Fruit fly (Drosophila melanogaster) whole organism, embryonic: ENCODE results near the gene obst-G.

Experiments used
- Antp ChIP-seq: fragments of 200-800 bp; sonication (Bioruptor generic); optimal IDR thresholded peaks from 3 replicates; lab custom pipeline; 2016; ENCODE audit warnings: missing biosample characterization, missing genetic modification characterization
- Atf-2 ChIP-seq: fragments of 200-800 bp; sonication (Bioruptor generic); optimal IDR thresholded peaks from 2 replicates; lab custom pipeline; 2016; ENCODE audit warnings: missing biosample characterization, missing genetic modification characterization
- Atf3 ChIP-seq: fragments of 200-800 bp; sonication (Bioruptor generic); optimal IDR thresholded peaks from 3 replicates; lab custom pipeline; 2016; ENCODE audit warnings: missing biosample characterization, missing genetic modification characterization
- CG10274 ChIP-seq: fragments of 200-800 bp; sonication (Bioruptor generic); optimal IDR thresholded peaks from 3 replicates; lab custom pipeline; 2017; ENCODE audit warnings: missing biosample characterization, mild to moderate bottlenecking, missing genetic modification characterization
- CG10321 ChIP-seq: fragments of 200-800 bp; sonication (Bioruptor generic); IDR thresholded peaks from 2 replicates; pipeline ENCODE4 v1.3.6; 2022; ENCODE audit warnings: missing biosample characterization, missing genetic modification characterization
- CG10565 ChIP-seq: fragments of 200-800 bp; sonication (Bioruptor generic); optimal IDR thresholded peaks from 3 replicates; lab custom pipeline; 2016; ENCODE audit warnings: missing biosample characterization, mild to moderate bottlenecking, missing genetic modification characterization
- CG12659 ChIP-seq: fragments of 200-800 bp; sonication (Bioruptor generic); optimal IDR thresholded peaks from 3 replicates; lab custom pipeline; 2017; ENCODE audit warnings: mild to moderate bottlenecking, missing biosample characterization, missing genetic modification reagents, missing genetic modification characterization
- CG12942 ChIP-seq: fragments of 200-800 bp; sonication (Bioruptor generic); optimal IDR thresholded peaks from 3 replicates; lab custom pipeline; 2016; ENCODE audit warnings: missing biosample characterization, missing genetic modification characterization
- CG13287 ChIP-seq: fragments of 200-800 bp; sonication (Bioruptor generic); IDR thresholded peaks from 2 replicates; pipeline ENCODE4 v1.3.6; 2022; ENCODE audit warnings: missing biosample characterization, missing genetic modification characterization; ENCODE audit not compliant: partially characterized antibody
- CG13894 ChIP-seq: fragments of 200-800 bp; sonication (Bioruptor generic); optimal IDR thresholded peaks from 3 replicates; lab custom pipeline; 2018; ENCODE audit warnings: missing biosample characterization, mild to moderate bottlenecking, missing genetic modification characterization, moderate library complexity
- CG15696 ChIP-seq: fragments of 200-800 bp; sonication (Bioruptor generic); optimal IDR thresholded peaks from 2 replicates; lab custom pipeline; 2019; ENCODE audit warnings: missing biosample characterization, mild to moderate bottlenecking, missing genetic modification characterization, moderate library complexity
- CG16813 ChIP-seq: fragments of 200-800 bp; sonication (Bioruptor generic); IDR thresholded peaks from 3 replicates; pipeline ENCODE4 v1.3.6; 2022; ENCODE audit warnings: missing biosample characterization, missing genetic modification characterization; ENCODE audit not compliant: partially characterized antibody
- CG17612 ChIP-seq: fragments of 200-800 bp; sonication (Bioruptor generic); IDR thresholded peaks from 2 replicates; pipeline ENCODE4 v1.3.6; 2022; ENCODE audit warnings: missing biosample characterization, missing genetic modification characterization
- CG33557 ChIP-seq: fragments of 200-800 bp; sonication (Bioruptor generic); optimal IDR thresholded peaks from 2 replicates; lab custom pipeline; 2019; ENCODE audit warnings: missing biosample characterization, mild to moderate bottlenecking, missing genetic modification characterization, moderate library complexity
- CG5245 ChIP-seq: fragments of 200-800 bp; sonication (Bioruptor generic); optimal IDR thresholded peaks from 3 replicates; lab custom pipeline; 2016; ENCODE audit warnings: missing biosample characterization, missing genetic modification characterization
- CG6689 ChIP-seq: fragments of 200-800 bp; sonication (Bioruptor generic); IDR thresholded peaks from 2 replicates; pipeline ENCODE4 v1.3.6; 2022; ENCODE audit warnings: missing biosample characterization, missing genetic modification characterization
- CG6765 ChIP-seq: fragments of 200-800 bp; sonication (Bioruptor generic); optimal IDR thresholded peaks from 3 replicates; lab custom pipeline; 2017; ENCODE audit warnings: missing biosample characterization, mild to moderate bottlenecking, missing genetic modification characterization
- CG6854 ChIP-seq: fragments of 200-800 bp; sonication (Bioruptor generic); optimal IDR thresholded peaks from 3 replicates; lab custom pipeline; 2017; ENCODE audit warnings: missing biosample characterization, mild to moderate bottlenecking, missing genetic modification characterization
- CG7357 ChIP-seq: fragments of 200-800 bp; sonication (Bioruptor generic); IDR thresholded peaks from 3 replicates; pipeline ENCODE4 v1.3.6; 2022; ENCODE audit warnings: missing biosample characterization, missing genetic modification characterization
- CG8290 ChIP-seq, 3 experiments: fragments of 200-800 bp; sonication (Bioruptor generic); optimal IDR thresholded peaks; 2 replicates each; lab custom pipeline; 2016 to 2019; ENCODE audit warnings: missing biosample characterization in 3 of 3, missing genetic modification characterization in 3 of 3, mild to moderate bottlenecking in 2 of 3, moderate library complexity in 1 of 3
- CoRest ChIP-seq: fragments of 200-800 bp; sonication (Bioruptor generic); optimal IDR thresholded peaks from 3 replicates; lab custom pipeline; 2018; ENCODE audit warnings: missing biosample characterization, mild to moderate bottlenecking, missing genetic modification characterization, moderate library complexity
- D19B ChIP-seq: fragments of 200-800 bp; sonication (Bioruptor generic); optimal IDR thresholded peaks from 2 replicates; lab custom pipeline; 2017; ENCODE audit warnings: missing biosample characterization, mild to moderate bottlenecking, missing genetic modification characterization
- Dfd ChIP-seq, 2 experiments: fragments of >200 bp; optimal IDR thresholded peaks; 2 replicates each; lab custom pipeline; 2017; ENCODE audit warnings: missing biosample characterization in 2 of 2, missing genetic modification characterization in 2 of 2
- Hsf ChIP-seq: fragments of 200-800 bp; sonication (Bioruptor generic); optimal IDR thresholded peaks from 3 replicates; lab custom pipeline; 2016; ENCODE audit warnings: missing biosample characterization, missing genetic modification characterization
- Jarid2 ChIP-seq: fragments of 200-800 bp; sonication (Bioruptor generic); optimal IDR thresholded peaks from 3 replicates; lab custom pipeline; 2017; ENCODE audit warnings: mild to moderate bottlenecking, missing biosample characterization, missing genetic modification reagents, missing genetic modification characterization
- Med ChIP-seq: fragments of 200-800 bp; sonication (Bioruptor generic); peaks from one replicate; lab custom pipeline; 2016; ENCODE audit warnings: missing biosample characterization, missing genetic modification characterization, mild to moderate bottlenecking, inconsistent platforms, moderate library complexity
- NC2β ChIP-seq: fragments of 200-800 bp; sonication (Bioruptor generic); optimal IDR thresholded peaks from 2 replicates; lab custom pipeline; 2016; ENCODE audit warnings: missing biosample characterization, missing genetic modification characterization
- Rx ChIP-seq: fragments of 200-800 bp; sonication (Bioruptor generic); IDR thresholded peaks from 2 replicates; pipeline ENCODE4 v1.3.6; 2022; ENCODE audit warnings: missing biosample characterization, missing genetic modification characterization
- Trl ChIP-seq, 3 experiments: fragments of >200 bp in 2 of 3; fragments of 200-800 bp in 1 of 3; sonication (Bioruptor generic) in 1 of 3; optimal IDR thresholded peaks; 2 replicates in 1 of 3; 3 replicates in 2 of 3; lab custom pipeline; 2016 to 2017; ENCODE audit warnings: missing biosample characterization in 1 of 3, missing genetic modification characterization in 1 of 3
- al ChIP-seq: fragments of 200-800 bp; sonication (Bioruptor generic); IDR thresholded peaks from 2 replicates; pipeline ENCODE4 v1.3.6; 2022; ENCODE audit warnings: missing biosample characterization, missing genetic modification characterization
- bcd ChIP-seq: fragments of 200-800 bp; sonication (Bioruptor generic); optimal IDR thresholded peaks from 2 replicates; lab custom pipeline; 2017; ENCODE audit warnings: missing biosample characterization, mild to moderate bottlenecking, missing genetic modification characterization
- br ChIP-seq: fragments of >200 bp; optimal IDR thresholded peaks from 2 replicates; lab custom pipeline; 2017
- dan ChIP-seq: fragments of 200-800 bp; sonication (Bioruptor generic); IDR thresholded peaks from 2 replicates; pipeline ENCODE4 v1.3.6; 2022; ENCODE audit warnings: missing biosample characterization, missing genetic modification characterization
- dmrt11E ChIP-seq: fragments of 200-800 bp; sonication (Bioruptor generic); optimal IDR thresholded peaks from 3 replicates; lab custom pipeline; 2018; ENCODE audit warnings: missing biosample characterization, mild to moderate bottlenecking, missing genetic modification characterization, moderate library complexity
- ewg ChIP-seq: fragments of 200-800 bp; sonication (Bioruptor generic); optimal IDR thresholded peaks from 3 replicates; lab custom pipeline; 2017; ENCODE audit warnings: mild to moderate bottlenecking, missing biosample characterization, missing genetic modification reagents, missing genetic modification characterization
- gcm ChIP-seq: fragments of 200-800 bp; sonication (Bioruptor generic); optimal IDR thresholded peaks from 2 replicates; lab custom pipeline; 2019; ENCODE audit warnings: missing biosample characterization, mild to moderate bottlenecking, missing genetic modification characterization, moderate library complexity
- ham ChIP-seq: fragments of 200-800 bp; sonication (Bioruptor generic); IDR thresholded peaks from 2 replicates; pipeline ENCODE4 v1.3.6; 2022; ENCODE audit warnings: missing biosample characterization, missing genetic modification characterization
- kni ChIP-seq: fragments of 200-800 bp; sonication (Bioruptor generic); optimal IDR thresholded peaks from 3 replicates; lab custom pipeline; 2017; ENCODE audit warnings: mild to moderate bottlenecking, missing biosample characterization, missing genetic modification reagents, missing genetic modification characterization
- nerfin-2 ChIP-seq: fragments of 200-800 bp; sonication (Bioruptor generic); IDR thresholded peaks from 2 replicates; pipeline ENCODE4 v1.3.6; 2022; ENCODE audit warnings: missing biosample characterization, missing genetic modification characterization; ENCODE audit not compliant: partially characterized antibody
- pita ChIP-seq: fragments of 200-800 bp; sonication (Bioruptor generic); optimal IDR thresholded peaks from 2 replicates; lab custom pipeline; 2017; ENCODE audit warnings: missing biosample characterization, mild to moderate bottlenecking, missing genetic modification characterization
- ranshi ChIP-seq: fragments of 200-800 bp; sonication (Bioruptor generic); IDR thresholded peaks from 2 replicates; pipeline ENCODE4 v1.3.6; 2022; ENCODE audit warnings: missing biosample characterization, missing genetic modification characterization
- scrt ChIP-seq: fragments of 200-800 bp; sonication (Bioruptor generic); optimal IDR thresholded peaks from 2 replicates; lab custom pipeline; 2018; ENCODE audit warnings: missing biosample characterization, mild to moderate bottlenecking, missing genetic modification characterization, moderate library complexity
- slbo ChIP-seq: fragments of 200-800 bp; sonication (Bioruptor generic); IDR thresholded peaks from 2 replicates; pipeline ENCODE4 v1.3.6; 2022; ENCODE audit warnings: missing biosample characterization, missing genetic modification characterization
- so ChIP-seq: fragments of 200-800 bp; sonication (Bioruptor generic); IDR thresholded peaks from 3 replicates; pipeline ENCODE4 v1.3.6; 2022; ENCODE audit warnings: missing biosample characterization, missing genetic modification characterization
- sob ChIP-seq: fragments of 200-800 bp; sonication (Bioruptor generic); IDR thresholded peaks from 2 replicates; pipeline ENCODE4 v1.3.6; 2022; ENCODE audit warnings: missing biosample characterization, missing genetic modification characterization
- stwl ChIP-seq: fragments of 200-800 bp; sonication (Bioruptor generic); optimal IDR thresholded peaks from 3 replicates; lab custom pipeline; 2018; ENCODE audit warnings: missing biosample characterization, mild to moderate bottlenecking, missing genetic modification characterization, moderate library complexity
- usp ChIP-seq: fragments of >200 bp; optimal IDR thresholded peaks from 2 replicates; lab custom pipeline; 2017; ENCODE audit warnings: missing biosample characterization, missing genetic modification characterization

The obst-G gene

dm6 chr3L:12002321-12003248 is 49.5 kb upstream of the obst-G start, which contains the start of the genes Pop2 and CG6928 (continued):
- TF ChIP-seq CG17612 (no peak), so (GFP tag; lab: Robert Waterston, UW) (no peak; the same call in 1 of the 3 replicates), ranshi (GFP tag; lab: Robert Waterston, UW) (peak; percentile 65), Med (peak; percentile 98), CG33557 (peak; percentile 29), ewg (GFP tag; lab: Kevin White, UChicago) (peak; percentile 87), CG10321 (GFP tag; lab: Robert Waterston, UW) (no peak), dmrt11E (tag; lab: Kevin White, UChicago) (peak; percentile 45), Trl (optimal IDR thresholded peaks at IDR 0.05; lab: Kevin White, UChicago) (peak in 1 of 2 experiments; percentile 3), Trl (GFP tag; optimal IDR thresholded peaks at IDR 0.05; lab: Kevin White, UChicago) (peak; percentile 87), CG16813 (GFP tag; lab: Robert Waterston, UW) (peak; percentile 88), Hsf (GFP tag; lab: Kevin White, UChicago) (peak; percentile 85), CG10274 (GFP tag; lab: Kevin White, UChicago) (peak; percentile 20), CG6765 (no peak), sob (GFP tag; lab: Robert Waterston, UW) (peak; percentile 87), CG10565 (peak; percentile 43), kni (GFP tag; lab: Kevin White, UChicago) (peak; percentile 1), scrt (GFP tag; lab: Kevin White, UChicago) (peak; percentile 22), ham (GFP tag; lab: Robert Waterston, UW) (0 out of 2 replicates have a peak, but pooled peaks have one; percentile 39), al (peak; percentile 56), Rx (GFP tag; lab: Robert Waterston, UW) (peak; percentile 36; the same call in 1 of the 2 replicates), NC2β (peak; percentile 82), stwl (tag; lab: Kevin White, UChicago) (peak; percentile 97), bcd (GFP tag; lab: Kevin White, UChicago) (peak; percentile 72), Antp (GFP tag; lab: Kevin White, UChicago) (peak; percentile 86), CG5245 (GFP tag; lab: Kevin White, UChicago) (peak; percentile 80), Atf-2 (peak; percentile 68), CG6689 (peak; percentile 52; the same call in 1 of the 2 replicates), nerfin-2 (no peak; the same call in 1 of the 2 replicates), usp (no peak), Dfd (GFP tag; optimal IDR thresholded peaks at IDR 0.05; lab: Kevin White, UChicago) (peak in 1 of 2 experiments; percentile 53), pita (GFP tag; lab: Kevin White, UChicago) (no peak), CG7357 (GFP tag; lab: Robert Waterston, UW) (no peak), dan (GFP tag; lab: Robert Waterston, UW) (no peak), CoRest (tag; lab: Kevin White, UChicago) (peak; percentile 81), slbo (GFP tag; lab: Robert Waterston, UW) (peak; percentile 88), CG13287 (GFP tag; lab: Robert Waterston, UW) (peak; percentile 95), CG13894 (no peak), Atf3 (GFP tag; lab: Kevin White, UChicago) (peak; percentile 48), CG6854 (GFP tag; lab: Kevin White, UChicago) (no peak), CG12942 (peak; percentile 79), br (lab: Kevin White, UChicago) (no peak), CG8290 (GFP tag; optimal IDR thresholded peaks at IDR 0.05; lab: Kevin White, UChicago) (peak; percentile 74), CG8290 (tag; optimal IDR thresholded peaks at IDR 0.05; lab: Kevin White, UChicago) (no peak), CG12659 (GFP tag; lab: Kevin White, UChicago) (peak; percentile 92), gcm (GFP tag; lab: Kevin White, UChicago) (no peak), D19B (GFP tag; lab: Kevin White, UChicago) (peak; percentile 19), CG15696 (tag; lab: Kevin White, UChicago) (peak; percentile 37), Jarid2 (GFP tag; lab: Kevin White, UChicago) (peak; percentile 11)
